Fruit fly (Drosophila melanogaster): ENCODE data around the gene CG12502.

The CG12502 gene

DNA sequence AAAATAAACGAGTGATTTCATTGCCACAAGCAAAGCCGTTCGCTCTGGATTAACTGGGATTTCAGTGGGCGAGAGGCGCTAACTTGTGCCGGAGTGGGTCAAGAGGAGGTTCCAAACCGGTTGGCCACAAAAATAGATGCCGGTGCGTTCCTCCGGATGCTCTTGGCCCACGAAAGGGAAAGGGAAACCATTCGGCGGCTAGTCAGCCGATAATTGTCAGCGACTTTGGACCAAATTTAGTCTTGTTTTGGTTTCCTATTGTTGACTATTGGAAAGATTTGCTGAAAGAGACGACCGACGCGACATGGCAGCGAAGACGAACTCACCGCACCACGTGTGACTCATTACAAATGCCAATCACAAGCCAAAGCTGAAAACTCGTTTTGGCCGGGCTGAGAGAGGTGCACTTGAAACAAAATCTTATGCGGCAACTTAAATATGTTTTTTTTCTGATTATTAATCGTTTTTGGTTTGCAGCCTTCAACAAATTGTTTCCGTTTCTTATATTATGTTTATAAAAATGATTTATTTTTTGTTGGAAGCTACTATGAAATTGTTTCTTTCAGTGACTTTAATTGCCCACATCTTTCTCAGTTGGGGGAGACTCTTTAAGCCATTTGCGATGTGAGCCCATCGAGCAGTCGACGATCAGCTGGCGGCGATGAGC, 30.3 kb downstream of the CG12502 start, which contains the start of gene CG34056 (continued):
- TF ChIP-seq Meics (GFP tag; optimal IDR thresholded peaks at IDR 0.05) = peak; percentile 93
- TF ChIP-seq HLH3B (GFP tag; IDR thresholded peaks at IDR 0.05) = peak; percentile 97
- no peak for TF ChIP-seq hth (optimal IDR thresholded peaks at IDR 0.05)
- peak; percentile 93 for TF ChIP-seq seq (GFP tag; IDR thresholded peaks at IDR 0.05)
- TF ChIP-seq CG12391 (tag; optimal IDR thresholded peaks at IDR 0.05) = peak; percentile 88
- peak; percentile 84 for TF ChIP-seq Ets65A (GFP tag)
- peak; percentile 89 for TF ChIP-seq CG12104 (GFP tag; optimal IDR thresholded peaks at IDR 0.05)
- TF ChIP-seq onecut (GFP tag; IDR thresholded peaks at IDR 0.05) = peak; percentile 94
- TF ChIP-seq bcd (GFP tag; optimal IDR thresholded peaks at IDR 0.05) = peak; percentile 91
- peak; percentile 95 for TF ChIP-seq ttk (GFP tag; IDR thresholded peaks at IDR 0.05)
- TF ChIP-seq her (GFP tag; optimal IDR thresholded peaks at IDR 0.05) = peak; percentile 24
- TF ChIP-seq MTF-1 (GFP tag; optimal IDR thresholded peaks at IDR 0.05; ENCODE audit: borderline replicate concordance) = peak; percentile 88
- TF ChIP-seq Chrac-16 (GFP tag; optimal IDR thresholded peaks at IDR 0.05) = peak; percentile 75
- TF ChIP-seq Aef1 (GFP tag; IDR thresholded peaks at IDR 0.05) = peak; percentile 95
- peak; percentile 74 for TF ChIP-seq D19B (GFP tag; optimal IDR thresholded peaks at IDR 0.05)
- peak; percentile 10 for TF ChIP-seq CG14965 (GFP tag; optimal IDR thresholded peaks at IDR 0.05; ENCODE audit: borderline replicate concordance)
- TF ChIP-seq hbn (GFP tag; IDR thresholded peaks at IDR 0.05; ENCODE audit: partially characterized antibody) = no peak
- TF ChIP-seq CG6654 (GFP tag; optimal IDR thresholded peaks at IDR 0.05) = peak; percentile 82
- peak; percentile 45 for TF ChIP-seq psq (GFP tag; optimal IDR thresholded peaks at IDR 0.05)
- TF ChIP-seq CG11695 (GFP tag; IDR thresholded peaks at IDR 0.05) = peak; percentile 97
- TF ChIP-seq CG4404 (GFP tag; IDR thresholded peaks at IDR 0.05) = peak; percentile 87
- no peak for TF ChIP-seq Elba2 (GFP tag; optimal IDR thresholded peaks at IDR 0.05)
- peak; percentile 90 for TF ChIP-seq ase (GFP tag; IDR thresholded peaks at IDR 0.05)
- peak; percentile 23 for TF ChIP-seq stwl (tag; optimal IDR thresholded peaks at IDR 0.05)
- peak; percentile 80 for TF ChIP-seq gro (GFP tag; optimal IDR thresholded peaks at IDR 0.05)
- peak; percentile 68 for TF ChIP-seq CG3995 (GFP tag; optimal IDR thresholded peaks at IDR 0.05)

DNA sequence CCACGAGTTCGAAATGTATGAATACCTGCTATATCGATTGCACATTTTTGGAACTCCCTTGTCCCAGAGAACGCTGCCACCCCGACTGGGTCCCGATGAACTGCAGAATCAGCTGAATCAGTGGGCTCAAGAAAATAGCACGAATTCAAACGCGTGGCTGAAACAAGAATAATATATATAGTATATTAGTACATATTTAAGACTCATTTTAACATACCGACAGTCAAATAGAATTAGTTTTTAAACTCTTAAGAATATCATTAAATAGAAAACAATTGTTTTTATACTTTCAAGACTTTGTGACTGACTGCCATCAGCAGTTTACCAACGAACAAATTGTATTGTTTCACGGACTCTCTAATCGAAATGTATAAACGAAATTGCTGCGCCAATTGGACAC, 31.9 kb downstream of the CG12502 start, which contains the start of gene CG34057:
Gene CG34057 (plus strand): TSS at position 301 of the 400 bp plus-strand sequence.
- no peak for TF ChIP-seq ap (GFP tag; IDR thresholded peaks at IDR 0.05)
- no peak for TF ChIP-seq sc (optimal IDR thresholded peaks at IDR 0.05)
- no peak for TF ChIP-seq sc (GFP tag; optimal IDR thresholded peaks at IDR 0.05)
- TF ChIP-seq CG14441 (GFP tag; IDR thresholded peaks at IDR 0.05) = no peak
- no peak for TF ChIP-seq mam (GFP tag; optimal IDR thresholded peaks at IDR 0.05)
- no peak for TF ChIP-seq Taf1 (GFP tag; IDR thresholded peaks at IDR 0.05)
- TF ChIP-seq NFAT (GFP tag; IDR thresholded peaks at IDR 0.05) = no peak
- no peak for TF ChIP-seq HHEX (GFP tag; optimal IDR thresholded peaks at IDR 0.05)
- TF ChIP-seq Tbp (GFP tag; optimal IDR thresholded peaks at IDR 0.05) = no peak
- TF ChIP-seq croc (GFP tag; conservative IDR thresholded peaks at IDR 0.05) = no peak

DNA sequence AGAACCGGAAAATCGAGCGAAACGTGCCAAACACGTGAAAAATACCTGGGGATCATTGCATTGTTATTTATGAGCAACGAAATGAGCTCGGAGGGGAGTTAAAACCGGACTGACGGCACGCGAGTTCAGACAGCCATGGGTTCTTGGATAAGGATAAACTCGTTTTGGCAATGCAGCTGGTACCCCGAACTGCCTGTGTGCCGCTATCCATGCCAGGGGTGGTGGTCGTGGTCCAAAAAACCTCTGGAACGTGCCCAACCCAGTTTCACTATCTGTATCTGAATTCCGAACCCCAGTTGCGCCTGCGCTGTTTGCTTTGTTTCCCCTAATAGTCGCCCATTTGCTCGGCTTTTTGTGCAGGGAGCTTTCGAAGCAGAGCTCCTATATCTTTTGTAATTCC, 34.1 kb downstream of the CG12502 start:
- TF ChIP-seq Usf (GFP tag; optimal IDR thresholded peaks at IDR 0.05) = no peak
- TF ChIP-seq Doc3 (GFP tag; IDR thresholded peaks at IDR 0.05; ENCODE audit: partially characterized antibody) = no peak
- TF ChIP-seq CG30431 (GFP tag; optimal IDR thresholded peaks at IDR 0.05) = no peak
- TF ChIP-seq kni (GFP tag; optimal IDR thresholded peaks at IDR 0.05) = peak; percentile 33
- peak; percentile 44 for TF ChIP-seq sens (GFP tag)
- no peak for TF ChIP-seq CG1603 (tag; optimal IDR thresholded peaks at IDR 0.05)
- TF ChIP-seq lbe (GFP tag; optimal IDR thresholded peaks at IDR 0.05) = no peak
- no peak for TF ChIP-seq Hr3 (GFP tag; optimal IDR thresholded peaks at IDR 0.05)
- no peak for TF ChIP-seq CG5245 (GFP tag; optimal IDR thresholded peaks at IDR 0.05)
- TF ChIP-seq Rfx (GFP tag; IDR thresholded peaks at IDR 0.05) = no peak
- TF ChIP-seq bcd (GFP tag; optimal IDR thresholded peaks at IDR 0.05) = no peak
- no peak for TF ChIP-seq Dbx (GFP tag; IDR thresholded peaks at IDR 0.05)
- TF ChIP-seq bbx (GFP tag; IDR thresholded peaks at IDR 0.05; ENCODE audit: partially characterized antibody) = peak; percentile 36; the same call in 1 of the 2 replicates
- no peak for TF ChIP-seq D (optimal IDR thresholded peaks at IDR 0.05)
- TF ChIP-seq D (GFP tag; optimal IDR thresholded peaks at IDR 0.05) = no peak
- TF ChIP-seq dmrt11E (tag; optimal IDR thresholded peaks at IDR 0.05) = no peak
- TF ChIP-seq unc-4 (GFP tag; IDR thresholded peaks at IDR 0.05; ENCODE audit: partially characterized antibody) = no peak
